Fruit fly (Drosophila melanogaster) whole organism, embryonic: ENCODE results near the gene CG12206.

Experiments
- Bteb2 ChIP-seq: fragments of 200-800 bp; sonication (Bioruptor generic); optimal IDR thresholded peaks from 2 replicates; lab custom pipeline; 2016; ENCODE audit warnings: missing biosample characterization, missing genetic modification characterization
- C15 ChIP-seq: fragments of 200-800 bp; sonication (Bioruptor generic); IDR thresholded peaks from 3 replicates; pipeline ENCODE4 v1.3.6; 2022; ENCODE audit warnings: missing biosample characterization, missing genetic modification characterization
- CG10267 ChIP-seq: fragments of 200-800 bp; sonication (Bioruptor generic); optimal IDR thresholded peaks from 2 replicates; lab custom pipeline; 2018; ENCODE audit warnings: missing biosample characterization, mild to moderate bottlenecking, missing genetic modification characterization, moderate library complexity
- CG1233 ChIP-seq: fragments of 200-800 bp; sonication (Bioruptor generic); optimal IDR thresholded peaks from 4 replicates; lab custom pipeline; 2018; ENCODE audit warnings: missing biosample characterization, mild to moderate bottlenecking, missing genetic modification characterization
- CG13287 ChIP-seq: fragments of 200-800 bp; sonication (Bioruptor generic); IDR thresholded peaks from 2 replicates; pipeline ENCODE4 v1.3.6; 2022; ENCODE audit warnings: missing biosample characterization, missing genetic modification characterization; ENCODE audit not compliant: partially characterized antibody
- CG15073 ChIP-seq: fragments of 200-800 bp; sonication (Bioruptor generic); optimal IDR thresholded peaks from 2 replicates; lab custom pipeline; 2016; ENCODE audit warnings: missing biosample characterization, missing genetic modification characterization
- CG15696 ChIP-seq: fragments of 200-800 bp; sonication (Bioruptor generic); optimal IDR thresholded peaks from 2 replicates; lab custom pipeline; 2019; ENCODE audit warnings: missing biosample characterization, mild to moderate bottlenecking, missing genetic modification characterization, moderate library complexity
- CG17361 ChIP-seq: fragments of 200-800 bp; sonication (Bioruptor generic); IDR thresholded peaks from 3 replicates; pipeline ENCODE4 v1.3.6; 2022; ENCODE audit warnings: missing biosample characterization, missing genetic modification characterization
- CG17612 ChIP-seq: fragments of 200-800 bp; sonication (Bioruptor generic); IDR thresholded peaks from 2 replicates; pipeline ENCODE4 v1.3.6; 2022; ENCODE audit warnings: missing biosample characterization, missing genetic modification characterization
- CG2129 ChIP-seq: fragments of 200-800 bp; sonication (Bioruptor generic); IDR thresholded peaks from 2 replicates; pipeline ENCODE4 v1.3.6; 2022; ENCODE audit warnings: missing biosample characterization, missing genetic modification characterization; ENCODE audit not compliant: partially characterized antibody
- CG31365 ChIP-seq: fragments of 200-800 bp; sonication (Bioruptor generic); optimal IDR thresholded peaks from 2 replicates; lab custom pipeline; 2018; ENCODE audit warnings: missing biosample characterization, mild to moderate bottlenecking, missing genetic modification characterization
- CG4360 ChIP-seq: fragments of 200-800 bp; sonication (Bioruptor generic); IDR thresholded peaks from 2 replicates; pipeline ENCODE4 v1.3.6; 2022; ENCODE audit warnings: missing biosample characterization, missing genetic modification characterization
- CG4404 ChIP-seq: fragments of 200-800 bp; sonication (Bioruptor generic); IDR thresholded peaks from 2 replicates; pipeline ENCODE4 v1.3.6; 2022; ENCODE audit warnings: missing biosample characterization, missing genetic modification characterization
- CG4424 ChIP-seq: fragments of 200-800 bp; sonication (Bioruptor generic); optimal IDR thresholded peaks from 3 replicates; lab custom pipeline; 2016; ENCODE audit warnings: missing biosample characterization, missing genetic modification characterization
- CG5953 ChIP-seq: fragments of 200-800 bp; sonication (Bioruptor generic); IDR thresholded peaks from 2 replicates; pipeline ENCODE4 v1.3.6; 2022; ENCODE audit warnings: missing biosample characterization, missing genetic modification characterization
- CG7839 ChIP-seq: fragments of 200-800 bp; sonication (Bioruptor generic); optimal IDR thresholded peaks from 3 replicates; lab custom pipeline; 2018; ENCODE audit warnings: missing biosample characterization, mild to moderate bottlenecking, missing genetic modification characterization, moderate library complexity
- CoRest ChIP-seq: fragments of 200-800 bp; sonication (Bioruptor generic); optimal IDR thresholded peaks from 3 replicates; lab custom pipeline; 2018; ENCODE audit warnings: missing biosample characterization, mild to moderate bottlenecking, missing genetic modification characterization, moderate library complexity
- CrebB ChIP-seq: fragments of 200-800 bp; sonication (Bioruptor generic); optimal IDR thresholded peaks from 3 replicates; lab custom pipeline; 2018; ENCODE audit warnings: missing biosample characterization, mild to moderate bottlenecking, missing genetic modification characterization
- D19B ChIP-seq: fragments of 200-800 bp; sonication (Bioruptor generic); optimal IDR thresholded peaks from 2 replicates; lab custom pipeline; 2017; ENCODE audit warnings: missing biosample characterization, mild to moderate bottlenecking, missing genetic modification characterization
- Dp ChIP-seq: fragments of 200-800 bp; sonication (Bioruptor generic); optimal IDR thresholded peaks from 2 replicates; lab custom pipeline; 2018; ENCODE audit warnings: missing biosample characterization, mild to moderate bottlenecking, missing genetic modification characterization, moderate library complexity
- Drgx ChIP-seq: fragments of 200-800 bp; sonication (Bioruptor generic); IDR thresholded peaks from 2 replicates; pipeline ENCODE4 v1.3.6; 2022; ENCODE audit warnings: missing biosample characterization, missing genetic modification characterization
- ERR ChIP-seq: fragments of 200-800 bp; sonication (Bioruptor generic); optimal IDR thresholded peaks from 2 replicates; lab custom pipeline; 2016; ENCODE audit warnings: missing biosample characterization, missing genetic modification characterization
- Hmr ChIP-seq: fragments of 200-800 bp; sonication (Bioruptor generic); optimal IDR thresholded peaks from 3 replicates; lab custom pipeline; 2017; ENCODE audit warnings: mild to moderate bottlenecking, missing biosample characterization, missing genetic modification reagents, missing genetic modification characterization
- Hr39 ChIP-seq: fragments of >200 bp; optimal IDR thresholded peaks from 2 replicates; lab custom pipeline; 2017
- Hr78 ChIP-seq, 2 experiments: fragments of 200-800 bp in 1 of 2; fragments of >200 bp in 1 of 2; sonication (Bioruptor generic) in 1 of 2; optimal IDR thresholded peaks; 2 replicates each; lab custom pipeline; 2017 to 2019; ENCODE audit warnings: missing biosample characterization in 2 of 2, missing genetic modification characterization in 2 of 2, mild to moderate bottlenecking in 1 of 2, moderate library complexity in 1 of 2
- Nf-YA ChIP-seq: fragments of 200-800 bp; sonication (Bioruptor generic); IDR thresholded peaks from 2 replicates; pipeline ENCODE4 v1.3.6; 2022; ENCODE audit warnings: missing biosample characterization, missing genetic modification characterization
- Sry-β ChIP-seq: fragments of 200-800 bp; sonication (Bioruptor generic); optimal IDR thresholded peaks from 2 replicates; lab custom pipeline; 2018; ENCODE audit warnings: missing biosample characterization, mild to moderate bottlenecking, missing genetic modification characterization, moderate library complexity
- Xrp1 ChIP-seq: fragments of 200-800 bp; sonication (Bioruptor generic); IDR thresholded peaks from 2 replicates; pipeline ENCODE4 v1.3.6; 2022; ENCODE audit warnings: missing biosample characterization, missing genetic modification characterization
- ab ChIP-seq: fragments of 200-800 bp; sonication (Bioruptor generic); optimal IDR thresholded peaks from 2 replicates; lab custom pipeline; 2016; ENCODE audit warnings: missing biosample characterization, missing genetic modification characterization
- ac ChIP-seq: fragments of 200-800 bp; sonication (Bioruptor generic); optimal IDR thresholded peaks from 3 replicates; lab custom pipeline; 2017; ENCODE audit warnings: missing biosample characterization, mild to moderate bottlenecking, missing genetic modification characterization
- ara ChIP-seq: fragments of 200-800 bp; sonication (Bioruptor generic); IDR thresholded peaks from 2 replicates; pipeline ENCODE4 v1.3.6; 2022; ENCODE audit warnings: missing biosample characterization, missing genetic modification characterization
- ato ChIP-seq: fragments of 200-800 bp; sonication (Bioruptor generic); IDR thresholded peaks from 2 replicates; pipeline ENCODE4 v1.3.6; 2022; ENCODE audit warnings: missing biosample characterization, missing genetic modification characterization; ENCODE audit not compliant: partially characterized antibody
- bcd ChIP-seq: fragments of 200-800 bp; sonication (Bioruptor generic); optimal IDR thresholded peaks from 2 replicates; lab custom pipeline; 2017; ENCODE audit warnings: missing biosample characterization, mild to moderate bottlenecking, missing genetic modification characterization
- bsh ChIP-seq, 2 experiments: fragments of 200-800 bp; sonication (Bioruptor generic); optimal IDR thresholded peaks; 2 replicates each; lab custom pipeline; 2017 to 2018; ENCODE audit warnings: mild to moderate bottlenecking in 2 of 2, missing biosample characterization in 2 of 2, missing genetic modification characterization in 2 of 2, moderate library complexity in 1 of 2
- cad ChIP-seq: fragments of >200 bp; optimal IDR thresholded peaks from 2 replicates; lab custom pipeline; 2017; ENCODE audit warnings: missing biosample characterization, missing genetic modification characterization
- croc ChIP-seq: fragments of 200-800 bp; sonication (Bioruptor generic); conservative IDR thresholded peaks from 3 replicates; pipeline ENCODE4 v1.3.6; 2022; ENCODE audit warnings: missing biosample characterization, missing genetic modification characterization
- crol ChIP-seq: fragments of 200-800 bp; sonication (Bioruptor generic); IDR thresholded peaks from 2 replicates; pipeline ENCODE4 v1.3.6; 2022; ENCODE audit warnings: missing biosample characterization, missing genetic modification characterization
- fd96Cb ChIP-seq: fragments of 200-800 bp; sonication (Bioruptor generic); optimal IDR thresholded peaks from 2 replicates; lab custom pipeline; 2018; ENCODE audit warnings: missing biosample characterization, mild to moderate bottlenecking, missing genetic modification characterization, moderate library complexity
- inv ChIP-seq: fragments of 200-800 bp; sonication (Bioruptor generic); IDR thresholded peaks from 2 replicates; pipeline ENCODE4 v1.3.6; 2022; ENCODE audit warnings: missing biosample characterization, missing genetic modification characterization; ENCODE audit not compliant: partially characterized antibody
- org-1 ChIP-seq: fragments of 200-800 bp; sonication (Bioruptor generic); optimal IDR thresholded peaks from 2 replicates; lab custom pipeline; 2017; ENCODE audit warnings: missing biosample characterization, missing genetic modification characterization
- otp ChIP-seq: fragments of 200-800 bp; sonication (Bioruptor generic); IDR thresholded peaks from 3 replicates; pipeline ENCODE4, ENCODE4 v1.3.6; 2022; ENCODE audit warnings: missing biosample characterization, missing genetic modification characterization
- phol ChIP-seq: fragments of 200-800 bp; sonication (Bioruptor generic); optimal IDR thresholded peaks from 3 replicates; lab custom pipeline; 2018; ENCODE audit warnings: missing biosample characterization, mild to moderate bottlenecking, missing genetic modification characterization, moderate library complexity
- pnt ChIP-seq: fragments of 200-800 bp; sonication (Bioruptor generic); optimal IDR thresholded peaks from 3 replicates; lab custom pipeline; 2016; ENCODE audit warnings: missing biosample characterization, missing genetic modification characterization
- prd ChIP-seq, 3 experiments: fragments of >200 bp in 2 of 3; fragments of 200-800 bp in 1 of 3; sonication (Bioruptor generic) in 1 of 3; optimal IDR thresholded peaks in 2 of 3; IDR thresholded peaks in 1 of 3; 2 replicates in 2 of 3; 3 replicates in 1 of 3; pipeline versions ENCODE4 v1.3.6 to Lab custom; 2017 to 2022; ENCODE audit warnings: missing biosample characterization in 1 of 3, missing genetic modification characterization in 1 of 3
- row ChIP-seq: fragments of 200-800 bp; sonication (Bioruptor generic); IDR thresholded peaks from 3 replicates; pipeline ENCODE4 v1.3.6; 2022; ENCODE audit warnings: missing biosample characterization, missing genetic modification characterization
- sens ChIP-seq: fragments of 200-800 bp; sonication (Bioruptor generic); peaks from one replicate; lab custom pipeline; 2016; ENCODE audit warnings: missing biosample characterization, missing genetic modification characterization
- slbo ChIP-seq: fragments of 200-800 bp; sonication (Bioruptor generic); IDR thresholded peaks from 2 replicates; pipeline ENCODE4 v1.3.6; 2022; ENCODE audit warnings: missing biosample characterization, missing genetic modification characterization
- unpg ChIP-seq: fragments of 200-800 bp; sonication (Bioruptor generic); optimal IDR thresholded peaks from 3 replicates; lab custom pipeline; 2018; ENCODE audit warnings: missing biosample characterization, mild to moderate bottlenecking, missing genetic modification characterization, moderate library complexity
- vvl ChIP-seq: fragments of 200-800 bp; sonication (Bioruptor generic); IDR thresholded peaks from 2 replicates; pipeline ENCODE4 v1.3.6; 2022; ENCODE audit warnings: missing biosample characterization, missing genetic modification characterization

CG12206 gene

dm6 chrX:3447718-3448523 is 26.4 kb downstream of the CG12206 start (continued):
- TF ChIP-seq inv (GFP tag; lab: Robert Waterston, UW) (no peak), cad (no peak), CG17361 (GFP tag; lab: Robert Waterston, UW) (0 out of 3 replicates have a peak, but pooled peaks have one; percentile 14), Hmr (no peak), Hr78 (GFP tag; optimal IDR thresholded peaks at IDR 0.05; lab: Kevin White, UChicago) (no peak), Dp (GFP tag; lab: Kevin White, UChicago) (no peak), fd96Cb (tag; lab: Kevin White, UChicago) (no peak), CG2129 (GFP tag; lab: Robert Waterston, UW) (no peak), ab (no peak), CrebB (tag; lab: Kevin White, UChicago) (no peak), CG13287 (GFP tag; lab: Robert Waterston, UW) (no peak), phol (tag; lab: Kevin White, UChicago) (peak; percentile 2), otp (GFP tag; lab: Robert Waterston, UW) (no peak), Nf-YA (GFP tag; lab: Robert Waterston, UW) (no peak), C15 (no peak), unpg (GFP tag; lab: Kevin White, UChicago) (no peak), vvl (GFP tag; lab: Robert Waterston, UW) (0 out of 2 replicates have a peak, but pooled peaks have one; percentile 12), CG31365 (tag; lab: Kevin White, UChicago) (no peak), CG4360 (GFP tag; lab: Robert Waterston, UW) (0 out of 2 replicates have a peak, but pooled peaks have one; percentile 7), Xrp1 (GFP tag; lab: Robert Waterston, UW) (peak; percentile 16; the same call in 1 of the 2 replicates), CG4424 (GFP tag; lab: Kevin White, UChicago) (peak; percentile 6), ato (GFP tag; lab: Robert Waterston, UW) (no peak), croc (no peak), bcd (GFP tag; lab: Kevin White, UChicago) (no peak), CG4404 (no peak), Bteb2 (GFP tag; lab: Kevin White, UChicago) (no peak), CG5953 (GFP tag; lab: Robert Waterston, UW) (no peak), CG15696 (no peak), org-1 (no peak), CG7839 (tag; lab: Kevin White, UChicago) (no peak), prd (optimal IDR thresholded peaks at IDR 0.05; lab: Kevin White, UChicago) (no peak), prd (GFP tag; IDR thresholded peaks at IDR 0.05; lab: Robert Waterston, UW) (peak; percentile 29; the same call in 1 of the 3 replicates), bsh (GFP tag; optimal IDR thresholded peaks at IDR 0.05; lab: Kevin White, UChicago) (no peak), D19B (GFP tag; lab: Kevin White, UChicago) (no peak), sens (GFP tag; lab: Kevin White, UChicago) (peak; percentile 76), CG17612 (GFP tag; lab: Robert Waterston, UW) (no peak), ERR (GFP tag; lab: Kevin White, UChicago) (no peak), slbo (GFP tag; lab: Robert Waterston, UW) (no peak), CG15073 (GFP tag; lab: Kevin White, UChicago) (no peak), Drgx (GFP tag; lab: Robert Waterston, UW) (peak; percentile 43), CG10267 (no peak), Sry-β (GFP tag; lab: Kevin White, UChicago) (no peak), row (no peak), ac (no peak), pnt (GFP tag; lab: Kevin White, UChicago) (no peak), crol (GFP tag; lab: Robert Waterston, UW) (peak; percentile 37; the same call in 1 of the 2 replicates), CG1233 (GFP tag; lab: Kevin White, UChicago) (no peak), Hr39 (no peak), CoRest (tag; lab: Kevin White, UChicago) (no peak), ara (GFP tag; lab: Robert Waterston, UW) (peak; percentile 6; the same call in 1 of the 2 replicates)
